Fruit fly (Drosophila melanogaster) whole organism: ENCODE measurements around the gene FER.

Experiments
- CG8478 ChIP-seq: fragments of >200 bp; optimal IDR thresholded peaks from 2 replicates; lab custom pipeline; 2018; ENCODE audit warnings: inconsistent platforms
- Dll ChIP-seq: fragments of >200 bp; optimal IDR thresholded peaks from 2 replicates; lab custom pipeline; 2017
- EcR ChIP-seq, 2 experiments: fragments of >200 bp; optimal IDR thresholded peaks; 2 replicates each; lab custom pipeline; 2017; ENCODE audit warnings: missing biosample characterization in 2 of 2, missing genetic modification characterization in 2 of 2, missing genetic modification reagents in 2 of 2
- pan ChIP-seq: fragments of >200 bp; optimal IDR thresholded peaks from 2 replicates; lab custom pipeline; 2017
- psq ChIP-seq: fragments of >200 bp; optimal IDR thresholded peaks from 2 replicates; lab custom pipeline; 2017
- usp ChIP-seq: fragments of >200 bp; optimal IDR thresholded peaks from 2 replicates; lab custom pipeline; 2017; ENCODE audit warnings: missing biosample characterization, missing genetic modification characterization, mixed read lengths

- TF ChIP-seq Dll (lab: Kevin White, UChicago) (no peak), psq (no peak), CG8478 (lab: Kevin White, UChicago) (no peak), EcR (GFP tag; optimal IDR thresholded peaks at IDR 0.05; lab: Kevin White, UChicago) (no peak), usp (GFP tag; lab: Kevin White, UChicago) (no peak), pan (no peak)
These were observed 43.3 kb upstream of the FER start for dm6 chr3R:9437618-9438017.
